Fruit fly (Drosophila melanogaster) whole organism, embryonic: ENCODE data around the gene OtopLb.

ENCODE experiments used
- CG10654 ChIP-seq: fragments of 200-800 bp; sonication (Bioruptor generic); optimal IDR thresholded peaks from 2 replicates; lab custom pipeline; 2016; ENCODE audit warnings: missing biosample characterization, missing genetic modification characterization
- CG10959 ChIP-seq: fragments of 200-800 bp; sonication (Bioruptor generic); IDR thresholded peaks from 2 replicates; pipeline ENCODE4 v1.3.6; 2022; ENCODE audit warnings: missing biosample characterization, missing genetic modification characterization
- CG14667 ChIP-seq: fragments of 200-800 bp; sonication (Bioruptor generic); IDR thresholded peaks from 2 replicates; pipeline ENCODE4 v1.3.6; 2022; ENCODE audit warnings: missing biosample characterization, missing genetic modification characterization
- E2f2 ChIP-seq: fragments of 200-800 bp; sonication (Bioruptor generic); IDR thresholded peaks from 2 replicates; pipeline ENCODE4 v1.3.6; 2022; ENCODE audit warnings: missing biosample characterization, missing genetic modification characterization
- Fer1 ChIP-seq: fragments of 200-800 bp; sonication (Bioruptor generic); optimal IDR thresholded peaks from 2 replicates; lab custom pipeline; 2017; ENCODE audit warnings: missing biosample characterization, mild to moderate bottlenecking, missing genetic modification characterization
- HLH54F ChIP-seq: fragments of 200-800 bp; sonication (Bioruptor generic); optimal IDR thresholded peaks from 3 replicates; lab custom pipeline; 2016; ENCODE audit warnings: missing biosample characterization, missing genetic modification characterization
- Hr78 ChIP-seq, 2 experiments: fragments of 200-800 bp in 1 of 2; fragments of >200 bp in 1 of 2; sonication (Bioruptor generic) in 1 of 2; optimal IDR thresholded peaks; 2 replicates each; lab custom pipeline; 2017 to 2019; ENCODE audit warnings: missing biosample characterization in 2 of 2, missing genetic modification characterization in 2 of 2, mild to moderate bottlenecking in 1 of 2, moderate library complexity in 1 of 2
- da ChIP-seq: fragments of 200-800 bp; sonication (Bioruptor generic); optimal IDR thresholded peaks from 2 replicates; lab custom pipeline; 2016; ENCODE audit warnings: missing biosample characterization, missing genetic modification characterization
- fru ChIP-seq: fragments of >200 bp; optimal IDR thresholded peaks from 2 replicates; lab custom pipeline; 2017
- jing ChIP-seq: fragments of 200-800 bp; sonication (Bioruptor generic); optimal IDR thresholded peaks from 2 replicates; lab custom pipeline; 2018; ENCODE audit warnings: missing biosample characterization, mild to moderate bottlenecking, missing genetic modification characterization
- klu ChIP-seq: fragments of 200-800 bp; sonication (Bioruptor generic); IDR thresholded peaks from 2 replicates; pipeline ENCODE4 v1.3.6; 2022; ENCODE audit warnings: missing biosample characterization, missing genetic modification characterization

- TF ChIP-seq CG10959 (no peak), klu (GFP tag; lab: Robert Waterston, UW) (no peak), E2f2 (GFP tag; lab: Robert Waterston, UW) (peak; percentile 96), jing (GFP tag; lab: Kevin White, UChicago) (no peak), Fer1 (GFP tag; lab: Kevin White, UChicago) (no peak), CG10654 (GFP tag; lab: Kevin White, UChicago) (no peak), CG14667 (no peak), HLH54F (GFP tag; lab: Kevin White, UChicago) (no peak), Hr78 (GFP tag; optimal IDR thresholded peaks at IDR 0.05; lab: Kevin White, UChicago) (no peak), da (GFP tag; lab: Kevin White, UChicago) (no peak), fru (no peak)
These were observed 39.5 kb upstream of the OtopLb start, which contains the start of the genes Fign and CG8837 for dm6 chr2L:3319731-3320295.
